Worm (Caenorhabditis elegans) whole organism, midembryonic: ENCODE measurements around the gene nhr-20.

ENCODE experiments used
- T22C8.4 ChIP-seq: fragments of 200-800 bp; sonication (Bioruptor generic); IDR thresholded peaks from 2 replicates; pipeline ENCODE4 v1.3.6; 2022; ENCODE audit warnings: missing genetic modification characterization, missing compliant biosample characterization
- ref-1 ChIP-seq: fragments of 200-800 bp; sonication (Bioruptor generic); conservative IDR thresholded peaks from 2 replicates; pipeline ENCODE4 v1.3.6; 2022; ENCODE audit warnings: missing genetic modification reagents, missing genetic modification characterization, missing compliant biosample characterization
- tab-1 ChIP-seq: fragments of 200-800 bp; sonication (Bioruptor generic); IDR thresholded peaks from 2 replicates; pipeline ENCODE4 v1.3.6; 2022; ENCODE audit warnings: missing genetic modification characterization, missing compliant biosample characterization
- ztf-23 ChIP-seq: fragments of 200-800 bp; sonication (Bioruptor generic); IDR thresholded peaks from 2 replicates; pipeline ENCODE4 v1.3.6; 2022; ENCODE audit warnings: missing genetic modification reagents, missing genetic modification characterization, missing compliant biosample characterization

ce11 chrIII:4278203-4278602 lies 45.2 kb upstream of the nhr-20 start:
- TF ChIP-seq T22C8.4 (GFP tag; lab: Robert Waterston, UW), result no peak
- TF ChIP-seq ref-1 (GFP tag; lab: Robert Waterston, UW), result no peak
- TF ChIP-seq tab-1 (GFP tag; lab: Robert Waterston, UW), result no peak
- no peak for TF ChIP-seq ztf-23 (GFP tag; lab: Robert Waterston, UW)
